Fruit fly (Drosophila melanogaster) whole organism, pupa: ENCODE measurements around the gene CG17362.
A peak's percentile ranks its signal among the peaks of the same experiment; 100 is the strongest.

Source experiments
- CG10348 ChIP-seq: fragments of 200-800 bp; sonication (Bioruptor generic); IDR thresholded peaks from 2 replicates; pipeline ENCODE4 v1.3.6; 2022; ENCODE audit warnings: missing biosample characterization, missing genetic modification characterization
- CG12605 ChIP-seq: fragments of 200-800 bp; sonication (Bioruptor generic); IDR thresholded peaks from 2 replicates; pipeline ENCODE4 v1.3.6; 2022; ENCODE audit warnings: missing biosample characterization, missing genetic modification characterization
- CG13204 ChIP-seq: fragments of 200-800 bp; sonication (Bioruptor generic); optimal IDR thresholded peaks from 2 replicates; lab custom pipeline; 2018; ENCODE audit warnings: missing biosample characterization, mild to moderate bottlenecking, missing genetic modification characterization, moderate library complexity
- CG14655 ChIP-seq: fragments of 200-800 bp; sonication (Bioruptor generic); optimal IDR thresholded peaks from 3 replicates; lab custom pipeline; 2017; ENCODE audit warnings: mild to moderate bottlenecking, missing biosample characterization, missing genetic modification reagents, missing genetic modification characterization
- CG15710 ChIP-seq: fragments of 200-800 bp; sonication (Bioruptor generic); optimal IDR thresholded peaks from 2 replicates; lab custom pipeline; 2018; ENCODE audit warnings: missing biosample characterization, mild to moderate bottlenecking, missing genetic modification characterization, moderate library complexity
- CG17806 ChIP-seq: fragments of 200-800 bp; sonication (Bioruptor generic); optimal IDR thresholded peaks from 2 replicates; lab custom pipeline; 2018; ENCODE audit warnings: missing biosample characterization, mild to moderate bottlenecking, missing genetic modification characterization, moderate library complexity
- CG32121 ChIP-seq: fragments of 200-800 bp; sonication (Bioruptor generic); IDR thresholded peaks from 2 replicates; pipeline ENCODE4 v1.3.6; 2022; ENCODE audit warnings: missing biosample characterization, missing genetic modification characterization
- CG34367 ChIP-seq: fragments of 200-800 bp; sonication (Bioruptor generic); optimal IDR thresholded peaks from 2 replicates; lab custom pipeline; 2018; ENCODE audit warnings: missing biosample characterization, mild to moderate bottlenecking, missing genetic modification characterization
- CG4496 ChIP-seq: fragments of 200-800 bp; sonication (Bioruptor generic); IDR thresholded peaks from 3 replicates; pipeline ENCODE4 v1.3.6; 2022; ENCODE audit warnings: missing biosample characterization, missing genetic modification characterization
- CG8159 ChIP-seq: fragments of 200-800 bp; sonication (Bioruptor generic); optimal IDR thresholded peaks from 3 replicates; lab custom pipeline; 2018; ENCODE audit warnings: missing biosample characterization, mild to moderate bottlenecking, missing genetic modification characterization, moderate library complexity
- CG8301 ChIP-seq: fragments of 200-800 bp; sonication (Bioruptor generic); optimal IDR thresholded peaks from 2 replicates; lab custom pipeline; 2018; ENCODE audit warnings: missing biosample characterization, mild to moderate bottlenecking, missing genetic modification characterization
- CG9948 ChIP-seq: fragments of 200-800 bp; sonication (Bioruptor generic); optimal IDR thresholded peaks from 2 replicates; lab custom pipeline; 2018; ENCODE audit warnings: missing biosample characterization, mild to moderate bottlenecking, missing genetic modification characterization, moderate library complexity
- D1 ChIP-seq: fragments of 200-800 bp; sonication (Bioruptor generic); optimal IDR thresholded peaks from 2 replicates; lab custom pipeline; 2018; ENCODE audit warnings: missing biosample characterization, mild to moderate bottlenecking, missing genetic modification characterization, moderate library complexity
- EcR ChIP-seq: fragments of 200-800 bp; sonication (Bioruptor generic); optimal IDR thresholded peaks from 3 replicates; lab custom pipeline; 2019; ENCODE audit warnings: missing biosample characterization, missing genetic modification characterization, mild to moderate bottlenecking, moderate library complexity, missing genetic modification reagents
- Ets98B ChIP-seq: fragments of 200-800 bp; sonication (Bioruptor generic); IDR thresholded peaks from 2 replicates; pipeline ENCODE4 v1.3.6; 2022; ENCODE audit warnings: missing biosample characterization, missing genetic modification characterization
- Pif1A ChIP-seq: fragments of 200-800 bp; sonication (Bioruptor generic); optimal IDR thresholded peaks from 3 replicates; lab custom pipeline; 2016; ENCODE audit warnings: missing biosample characterization, missing genetic modification characterization
- Pif1B ChIP-seq: fragments of 200-800 bp; sonication (Bioruptor generic); optimal IDR thresholded peaks from 3 replicates; lab custom pipeline; 2016; ENCODE audit warnings: missing biosample characterization, missing genetic modification characterization
- Snoo ChIP-seq: fragments of 200-800 bp; sonication (Bioruptor generic); optimal IDR thresholded peaks from 3 replicates; lab custom pipeline; 2017; ENCODE audit warnings: missing biosample characterization, mild to moderate bottlenecking, missing genetic modification characterization, inconsistent platforms
- fd96Ca ChIP-seq: fragments of 200-800 bp; sonication (Bioruptor generic); IDR thresholded peaks from 3 replicates; pipeline ENCODE4 v1.3.6; 2022; ENCODE audit warnings: missing biosample characterization, missing genetic modification characterization
- gl ChIP-seq: fragments of 200-800 bp; sonication (Bioruptor generic); optimal IDR thresholded peaks from 2 replicates; lab custom pipeline; 2018; ENCODE audit warnings: missing biosample characterization, mild to moderate bottlenecking, missing genetic modification characterization
- rn ChIP-seq: fragments of 200-800 bp; sonication (Bioruptor generic); IDR thresholded peaks from 2 replicates; pipeline ENCODE4 v1.3.6; 2022; ENCODE audit warnings: missing biosample characterization, missing genetic modification characterization

The CG17362 gene

DNA sequence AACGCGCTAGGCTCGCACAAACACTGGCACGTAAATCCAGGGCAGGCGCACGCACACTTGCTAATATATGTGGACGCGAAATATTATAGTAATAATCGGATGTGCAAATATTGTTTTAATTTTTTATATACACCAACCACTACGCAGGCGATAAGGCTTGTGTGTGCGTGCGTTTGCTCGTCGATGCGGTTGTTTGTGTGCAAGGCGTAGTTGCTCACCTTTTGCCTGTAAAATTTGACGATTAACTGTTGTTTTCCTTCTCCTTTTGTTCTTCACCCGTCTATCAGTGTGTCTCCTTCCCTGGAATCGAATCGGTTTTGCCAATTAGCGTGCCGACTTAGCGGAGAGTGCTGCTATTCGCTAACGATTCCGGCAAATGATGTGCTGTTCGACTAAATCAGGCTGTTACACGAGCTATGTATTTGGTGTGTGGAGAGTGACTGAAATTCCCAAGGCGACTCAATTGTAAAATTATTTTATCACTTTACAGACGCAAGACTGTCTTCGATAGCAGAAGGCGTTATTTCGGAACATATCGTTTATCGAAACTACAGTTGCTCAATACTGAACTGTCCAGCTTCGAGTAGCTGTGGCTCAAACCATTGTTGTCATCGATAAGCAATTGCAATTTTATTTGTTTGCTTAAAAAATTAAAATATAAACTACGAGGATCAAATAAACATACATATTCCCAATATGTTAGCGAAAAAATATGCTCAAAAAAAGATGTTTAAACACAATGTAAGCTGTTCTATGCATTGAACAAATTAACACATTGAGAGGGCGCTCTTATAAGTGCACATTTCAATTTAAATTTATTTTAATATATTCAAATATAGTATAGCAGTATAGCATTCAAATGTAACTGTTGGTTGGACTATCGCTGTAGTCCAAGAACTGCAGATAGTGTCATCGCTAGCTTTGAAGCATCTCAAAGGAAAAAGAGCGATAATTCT is 45.0 kb downstream of the CG17362 start, which contains the start of the genes CG6650 and endos:
CG6650 (plus strand) TSS at position 280 of the 956 bp plus-strand sequence.
endos (minus strand) TSS at position 536 of the 956 bp plus-strand sequence.
- TF ChIP-seq Pif1A (GFP tag; lab: Kevin White, UChicago), result no peak
- peak; percentile 47 for TF ChIP-seq CG8301 (tag; lab: Kevin White, UChicago)
- TF ChIP-seq CG15710 (tag; lab: Kevin White, UChicago), result peak; percentile 40
- peak; percentile 21 for TF ChIP-seq CG8159
- TF ChIP-seq Pif1B, result no peak
- no peak for TF ChIP-seq CG10348 (GFP tag; lab: Robert Waterston, UW)
- TF ChIP-seq fd96Ca (GFP tag; lab: Robert Waterston, UW), result no peak
- no peak for TF ChIP-seq EcR (GFP tag; lab: Kevin White, UChicago)
- peak; percentile 38; the same call in 1 of the 2 replicates for TF ChIP-seq CG32121
- TF ChIP-seq CG13204, result peak; percentile 25
- 0 out of 2 replicates have a peak, but pooled peaks have one; percentile 5 for TF ChIP-seq Ets98B (GFP tag; lab: Robert Waterston, UW)
- TF ChIP-seq CG14655 (GFP tag; lab: Kevin White, UChicago), result peak; percentile 20
- TF ChIP-seq gl (tag; lab: Kevin White, UChicago), result peak; percentile 18
- TF ChIP-seq CG17806 (tag; lab: Kevin White, UChicago), result peak; percentile 5
- no peak for TF ChIP-seq D1
- TF ChIP-seq Snoo (tag; lab: Kevin White, UChicago), result peak; percentile 5
- TF ChIP-seq rn (GFP tag; lab: Robert Waterston, UW), result no peak
- no peak for TF ChIP-seq CG12605 (GFP tag; lab: Robert Waterston, UW)
- peak; percentile 51; the same call in 1 of the 3 replicates for TF ChIP-seq CG4496 (GFP tag; lab: Robert Waterston, UW)
- TF ChIP-seq CG9948, result peak; percentile 4
- no peak for TF ChIP-seq CG34367 (tag; lab: Kevin White, UChicago)

DNA sequence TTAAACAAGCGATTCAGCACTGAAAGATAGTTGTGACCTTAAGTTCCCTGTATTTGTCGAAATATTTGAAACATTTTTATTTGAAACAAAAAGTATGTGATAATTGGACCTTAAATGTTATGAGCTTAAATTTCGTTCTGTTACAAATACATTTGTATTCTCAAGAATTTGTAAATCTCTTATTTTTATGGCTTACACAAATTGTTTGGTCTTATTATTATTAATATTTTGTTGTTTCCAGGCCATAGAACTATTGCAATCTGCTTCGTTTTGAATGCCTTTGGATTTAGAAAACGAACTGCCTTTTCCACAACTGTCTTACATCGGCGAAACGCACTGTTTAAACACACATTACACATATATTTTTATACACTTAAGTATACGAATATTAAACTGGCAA is 48.1 kb downstream of the CG17362 start, which contains the start of gene CG6661:
CG6661 (plus strand) TSS at position 301 of the 400 bp plus-strand sequence.
- no peak for TF ChIP-seq Pif1B
- no peak for TF ChIP-seq CG14655 (GFP tag; lab: Kevin White, UChicago)
- no peak for TF ChIP-seq CG4496 (GFP tag; lab: Robert Waterston, UW)
- no peak for TF ChIP-seq Pif1A (GFP tag; lab: Kevin White, UChicago)
- no peak for TF ChIP-seq D1
- no peak for TF ChIP-seq CG8159
- TF ChIP-seq CG12605 (GFP tag; lab: Robert Waterston, UW), result no peak
- TF ChIP-seq fd96Ca (GFP tag; lab: Robert Waterston, UW), result no peak
- no peak for TF ChIP-seq Snoo (tag; lab: Kevin White, UChicago)
- no peak for TF ChIP-seq CG13204
- no peak for TF ChIP-seq rn (GFP tag; lab: Robert Waterston, UW)
- TF ChIP-seq CG15710 (tag; lab: Kevin White, UChicago), result no peak
- TF ChIP-seq EcR (GFP tag; lab: Kevin White, UChicago), result no peak
- no peak for TF ChIP-seq gl (tag; lab: Kevin White, UChicago)
- no peak for TF ChIP-seq CG32121
